Fruit fly (Drosophila melanogaster): Measurements from ENCODE around the gene CG16952.

CG16952 gene

dm6 chrX:15867863-15868262 lies 2.1 kb upstream of the CG16952 start, which contains the start of gene Gapdh2 (continued):
- TF ChIP-seq CG16815 (GFP tag; optimal IDR thresholded peaks at IDR 0.05) (peak; percentile 81), CG8089 (GFP tag; optimal IDR thresholded peaks at IDR 0.05) (peak; percentile 90), nau (GFP tag; optimal IDR thresholded peaks at IDR 0.05) (peak; percentile 100), cas (GFP tag; IDR thresholded peaks at IDR 0.05) (peak; percentile 99), lbe (GFP tag; optimal IDR thresholded peaks at IDR 0.05) (peak; percentile 99), CG9817 (tag; optimal IDR thresholded peaks at IDR 0.05) (peak; percentile 99), vnd (GFP tag; IDR thresholded peaks at IDR 0.05; ENCODE audit: partially characterized antibody) (no peak), yki (optimal IDR thresholded peaks at IDR 0.05) (no peak), psq (GFP tag; optimal IDR thresholded peaks at IDR 0.05) (peak; percentile 93), cad (GFP tag; optimal IDR thresholded peaks at IDR 0.05) (no peak), pzg (GFP tag; optimal IDR thresholded peaks at IDR 0.05) (peak; percentile 48), ATbp (GFP tag; optimal IDR thresholded peaks at IDR 0.05) (peak; percentile 100), Tbp (GFP tag; optimal IDR thresholded peaks at IDR 0.05) (no peak), CG17912 (GFP tag; optimal IDR thresholded peaks at IDR 0.05) (peak; percentile 100), gcm (GFP tag; optimal IDR thresholded peaks at IDR 0.05) (peak; percentile 99), Deaf1 (tag; optimal IDR thresholded peaks at IDR 0.05) (peak; percentile 93), CG10979 (tag; optimal IDR thresholded peaks at IDR 0.05) (peak; percentile 98), btn (GFP tag; optimal IDR thresholded peaks at IDR 0.05) (peak; percentile 92), CG7357 (GFP tag; IDR thresholded peaks at IDR 0.05) (peak; percentile 94), eve (GFP tag; optimal IDR thresholded peaks at IDR 0.05) (peak in 1 of 2 experiments; percentile 100), D (optimal IDR thresholded peaks at IDR 0.05) (no peak), D (GFP tag; optimal IDR thresholded peaks at IDR 0.05) (peak; percentile 98), CG14014 (GFP tag; IDR thresholded peaks at IDR 0.05) (peak; percentile 100), Trl (optimal IDR thresholded peaks at IDR 0.05) (peak; percentile 35 to 79), Trl (GFP tag; optimal IDR thresholded peaks at IDR 0.05) (peak; percentile 95), Med (GFP tag) (peak; percentile 99), lov (optimal IDR thresholded peaks at IDR 0.05) (no peak), lov (GFP tag; IDR thresholded peaks at IDR 0.05) (peak; percentile 98; the same call in 2 of the 3 replicates), MESR4 (GFP tag; optimal IDR thresholded peaks at IDR 0.05) (peak; percentile 84), Taf1 (GFP tag; IDR thresholded peaks at IDR 0.05) (peak; percentile 98), CG4730 (GFP tag; IDR thresholded peaks at IDR 0.05) (peak; percentile 98), mirr (GFP tag; optimal IDR thresholded peaks at IDR 0.05) (peak; percentile 100), CG11504 (tag; optimal IDR thresholded peaks at IDR 0.05) (peak; percentile 99), stwl (tag; optimal IDR thresholded peaks at IDR 0.05) (no peak), CG1529 (GFP tag; optimal IDR thresholded peaks at IDR 0.05) (peak; percentile 98), stc (GFP tag; IDR thresholded peaks at IDR 0.05) (peak; percentile 99), NFAT (GFP tag; IDR thresholded peaks at IDR 0.05) (peak; percentile 98), Rfx (GFP tag; IDR thresholded peaks at IDR 0.05) (peak; percentile 99), CG15011 (GFP tag; optimal IDR thresholded peaks at IDR 0.05) (peak; percentile 99), bowl (GFP tag; IDR thresholded peaks at IDR 0.05) (peak; percentile 99), p53 (GFP tag; optimal IDR thresholded peaks at IDR 0.05) (peak; percentile 77), CG2712 (tag; optimal IDR thresholded peaks at IDR 0.05) (peak; percentile 99), CG17612 (GFP tag; IDR thresholded peaks at IDR 0.05) (peak; percentile 98), CG18619 (GFP tag; optimal IDR thresholded peaks at IDR 0.05) (peak; percentile 99), ttk (GFP tag; IDR thresholded peaks at IDR 0.05) (peak; percentile 98), CG6654 (GFP tag; optimal IDR thresholded peaks at IDR 0.05) (peak; percentile 91), sd (tag; optimal IDR thresholded peaks at IDR 0.05) (peak; percentile 99), HLHmδ (GFP tag; optimal IDR thresholded peaks at IDR 0.05) (no peak), Hsf (GFP tag; optimal IDR thresholded peaks at IDR 0.05) (peak; percentile 98), jigr1 (GFP tag; IDR thresholded peaks at IDR 0.05) (no peak; the same call in 2 of the 3 replicates), wor (GFP tag; IDR thresholded peaks at IDR 0.05) (peak; percentile 98), Atf-2 (GFP tag; optimal IDR thresholded peaks at IDR 0.05) (peak; percentile 96), mam (GFP tag; optimal IDR thresholded peaks at IDR 0.05) (peak; percentile 97)

Data from whole organism, embryonic.